Fruit fly (Drosophila melanogaster) whole organism, pupa: ENCODE measurements around the gene CG10165.
A peak's percentile ranks its signal among the peaks of the same experiment; 100 is the strongest.

ENCODE experiments used
- CG12605 ChIP-seq: fragments of 200-800 bp; sonication (Bioruptor generic); IDR thresholded peaks from 2 replicates; pipeline ENCODE4 v1.3.6; 2022; ENCODE audit warnings: missing biosample characterization, missing genetic modification characterization
- CG13204 ChIP-seq: fragments of 200-800 bp; sonication (Bioruptor generic); optimal IDR thresholded peaks from 2 replicates; lab custom pipeline; 2018; ENCODE audit warnings: missing biosample characterization, mild to moderate bottlenecking, missing genetic modification characterization, moderate library complexity
- CG14655 ChIP-seq: fragments of 200-800 bp; sonication (Bioruptor generic); optimal IDR thresholded peaks from 3 replicates; lab custom pipeline; 2017; ENCODE audit warnings: mild to moderate bottlenecking, missing biosample characterization, missing genetic modification reagents, missing genetic modification characterization
- CG17806 ChIP-seq: fragments of 200-800 bp; sonication (Bioruptor generic); optimal IDR thresholded peaks from 2 replicates; lab custom pipeline; 2018; ENCODE audit warnings: missing biosample characterization, mild to moderate bottlenecking, missing genetic modification characterization, moderate library complexity
- CG8301 ChIP-seq: fragments of 200-800 bp; sonication (Bioruptor generic); optimal IDR thresholded peaks from 2 replicates; lab custom pipeline; 2018; ENCODE audit warnings: missing biosample characterization, mild to moderate bottlenecking, missing genetic modification characterization
- EcR ChIP-seq: fragments of 200-800 bp; sonication (Bioruptor generic); optimal IDR thresholded peaks from 3 replicates; lab custom pipeline; 2019; ENCODE audit warnings: missing biosample characterization, missing genetic modification characterization, mild to moderate bottlenecking, moderate library complexity, missing genetic modification reagents
- Pif1A ChIP-seq: fragments of 200-800 bp; sonication (Bioruptor generic); optimal IDR thresholded peaks from 3 replicates; lab custom pipeline; 2016; ENCODE audit warnings: missing biosample characterization, missing genetic modification characterization
- gl ChIP-seq: fragments of 200-800 bp; sonication (Bioruptor generic); optimal IDR thresholded peaks from 2 replicates; lab custom pipeline; 2018; ENCODE audit warnings: missing biosample characterization, mild to moderate bottlenecking, missing genetic modification characterization

DNA sequence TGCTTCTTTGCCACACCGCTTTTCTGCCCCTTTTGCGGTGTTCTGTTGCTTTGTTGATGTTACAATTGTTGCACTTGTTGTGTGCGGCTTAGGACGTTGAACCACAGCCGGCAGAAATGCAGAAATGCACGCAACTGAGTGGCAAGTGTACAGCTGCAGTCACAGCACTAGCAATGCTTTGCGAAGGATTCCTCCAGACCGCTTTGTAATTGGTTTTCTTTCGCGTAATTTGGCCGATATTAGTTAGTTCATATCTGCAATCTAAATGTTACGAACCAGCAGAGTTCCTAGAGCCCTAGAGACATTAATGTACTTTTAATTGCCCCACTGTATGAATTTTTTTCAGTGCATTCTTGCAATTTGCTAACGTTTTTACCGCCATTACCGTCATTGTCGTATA is 44.3 kb upstream of the CG10165 start:
- peak; percentile 82 for TF ChIP-seq CG14655
- TF ChIP-seq CG8301 (tag; lab: Kevin White, UChicago) = peak; percentile 75
- peak; percentile 58 for TF ChIP-seq Pif1A (GFP tag; lab: Kevin White, UChicago)
- TF ChIP-seq CG13204 (GFP tag; lab: Kevin White, UChicago) = no peak
- TF ChIP-seq CG17806 (tag; lab: Kevin White, UChicago) = peak; percentile 60
- peak; percentile 6 for TF ChIP-seq gl
- peak; percentile 93 for TF ChIP-seq EcR (GFP tag; lab: Kevin White, UChicago)
- no peak for TF ChIP-seq CG12605 (GFP tag; lab: Robert Waterston, UW)
